Fruit fly (Drosophila melanogaster) whole organism, pupa: ENCODE measurements around the gene CG31948.

Source experiments
- CG10348 ChIP-seq: fragments of 200-800 bp; sonication (Bioruptor generic); IDR thresholded peaks from 2 replicates; pipeline ENCODE4 v1.3.6; 2022; ENCODE audit warnings: missing biosample characterization, missing genetic modification characterization
- CG12605 ChIP-seq: fragments of 200-800 bp; sonication (Bioruptor generic); IDR thresholded peaks from 2 replicates; pipeline ENCODE4 v1.3.6; 2022; ENCODE audit warnings: missing biosample characterization, missing genetic modification characterization
- CG13204 ChIP-seq: fragments of 200-800 bp; sonication (Bioruptor generic); optimal IDR thresholded peaks from 2 replicates; lab custom pipeline; 2018; ENCODE audit warnings: missing biosample characterization, mild to moderate bottlenecking, missing genetic modification characterization, moderate library complexity
- CG14655 ChIP-seq: fragments of 200-800 bp; sonication (Bioruptor generic); optimal IDR thresholded peaks from 3 replicates; lab custom pipeline; 2017; ENCODE audit warnings: mild to moderate bottlenecking, missing biosample characterization, missing genetic modification reagents, missing genetic modification characterization
- CG15710 ChIP-seq: fragments of 200-800 bp; sonication (Bioruptor generic); optimal IDR thresholded peaks from 2 replicates; lab custom pipeline; 2018; ENCODE audit warnings: missing biosample characterization, mild to moderate bottlenecking, missing genetic modification characterization, moderate library complexity
- CG17806 ChIP-seq: fragments of 200-800 bp; sonication (Bioruptor generic); optimal IDR thresholded peaks from 2 replicates; lab custom pipeline; 2018; ENCODE audit warnings: missing biosample characterization, mild to moderate bottlenecking, missing genetic modification characterization, moderate library complexity
- CG32121 ChIP-seq: fragments of 200-800 bp; sonication (Bioruptor generic); IDR thresholded peaks from 2 replicates; pipeline ENCODE4 v1.3.6; 2022; ENCODE audit warnings: missing biosample characterization, missing genetic modification characterization
- CG34367 ChIP-seq: fragments of 200-800 bp; sonication (Bioruptor generic); optimal IDR thresholded peaks from 2 replicates; lab custom pipeline; 2018; ENCODE audit warnings: missing biosample characterization, mild to moderate bottlenecking, missing genetic modification characterization
- CG4496 ChIP-seq: fragments of 200-800 bp; sonication (Bioruptor generic); IDR thresholded peaks from 3 replicates; pipeline ENCODE4 v1.3.6; 2022; ENCODE audit warnings: missing biosample characterization, missing genetic modification characterization
- CG8159 ChIP-seq: fragments of 200-800 bp; sonication (Bioruptor generic); optimal IDR thresholded peaks from 3 replicates; lab custom pipeline; 2018; ENCODE audit warnings: missing biosample characterization, mild to moderate bottlenecking, missing genetic modification characterization, moderate library complexity
- CG8301 ChIP-seq: fragments of 200-800 bp; sonication (Bioruptor generic); optimal IDR thresholded peaks from 2 replicates; lab custom pipeline; 2018; ENCODE audit warnings: missing biosample characterization, mild to moderate bottlenecking, missing genetic modification characterization
- CG9948 ChIP-seq: fragments of 200-800 bp; sonication (Bioruptor generic); optimal IDR thresholded peaks from 2 replicates; lab custom pipeline; 2018; ENCODE audit warnings: missing biosample characterization, mild to moderate bottlenecking, missing genetic modification characterization, moderate library complexity
- D1 ChIP-seq: fragments of 200-800 bp; sonication (Bioruptor generic); optimal IDR thresholded peaks from 2 replicates; lab custom pipeline; 2018; ENCODE audit warnings: missing biosample characterization, mild to moderate bottlenecking, missing genetic modification characterization, moderate library complexity
- EcR ChIP-seq: fragments of 200-800 bp; sonication (Bioruptor generic); optimal IDR thresholded peaks from 3 replicates; lab custom pipeline; 2019; ENCODE audit warnings: missing biosample characterization, missing genetic modification characterization, mild to moderate bottlenecking, moderate library complexity, missing genetic modification reagents
- Ets98B ChIP-seq: fragments of 200-800 bp; sonication (Bioruptor generic); IDR thresholded peaks from 2 replicates; pipeline ENCODE4 v1.3.6; 2022; ENCODE audit warnings: missing biosample characterization, missing genetic modification characterization
- Pif1A ChIP-seq: fragments of 200-800 bp; sonication (Bioruptor generic); optimal IDR thresholded peaks from 3 replicates; lab custom pipeline; 2016; ENCODE audit warnings: missing biosample characterization, missing genetic modification characterization
- Pif1B ChIP-seq: fragments of 200-800 bp; sonication (Bioruptor generic); optimal IDR thresholded peaks from 3 replicates; lab custom pipeline; 2016; ENCODE audit warnings: missing biosample characterization, missing genetic modification characterization
- Snoo ChIP-seq: fragments of 200-800 bp; sonication (Bioruptor generic); optimal IDR thresholded peaks from 3 replicates; lab custom pipeline; 2017; ENCODE audit warnings: missing biosample characterization, mild to moderate bottlenecking, missing genetic modification characterization, inconsistent platforms
- fd96Ca ChIP-seq: fragments of 200-800 bp; sonication (Bioruptor generic); IDR thresholded peaks from 3 replicates; pipeline ENCODE4 v1.3.6; 2022; ENCODE audit warnings: missing biosample characterization, missing genetic modification characterization
- gl ChIP-seq: fragments of 200-800 bp; sonication (Bioruptor generic); optimal IDR thresholded peaks from 2 replicates; lab custom pipeline; 2018; ENCODE audit warnings: missing biosample characterization, mild to moderate bottlenecking, missing genetic modification characterization
- rn ChIP-seq: fragments of 200-800 bp; sonication (Bioruptor generic); IDR thresholded peaks from 2 replicates; pipeline ENCODE4 v1.3.6; 2022; ENCODE audit warnings: missing biosample characterization, missing genetic modification characterization

Gene CG31948

dm6 chr2L:2419913-2420312 lies 3.4 kb upstream of the CG31948 start, which contains the start of gene CG34447:
TSS of gene CG34447 (minus strand) at chr2L:2420013.
- TF ChIP-seq Pif1B (GFP tag; lab: Kevin White, UChicago) (no peak), EcR (GFP tag; lab: Kevin White, UChicago) (no peak), Ets98B (GFP tag; lab: Robert Waterston, UW) (no peak), Pif1A (GFP tag; lab: Kevin White, UChicago) (no peak), rn (GFP tag; lab: Robert Waterston, UW) (no peak), CG13204 (GFP tag; lab: Kevin White, UChicago) (no peak), CG34367 (tag; lab: Kevin White, UChicago) (no peak), CG12605 (no peak), CG17806 (tag; lab: Kevin White, UChicago) (no peak), CG14655 (no peak), fd96Ca (GFP tag; lab: Robert Waterston, UW) (no peak)
- TF ChIP-seq, all 21 proteins: peak for 0

DNA sequence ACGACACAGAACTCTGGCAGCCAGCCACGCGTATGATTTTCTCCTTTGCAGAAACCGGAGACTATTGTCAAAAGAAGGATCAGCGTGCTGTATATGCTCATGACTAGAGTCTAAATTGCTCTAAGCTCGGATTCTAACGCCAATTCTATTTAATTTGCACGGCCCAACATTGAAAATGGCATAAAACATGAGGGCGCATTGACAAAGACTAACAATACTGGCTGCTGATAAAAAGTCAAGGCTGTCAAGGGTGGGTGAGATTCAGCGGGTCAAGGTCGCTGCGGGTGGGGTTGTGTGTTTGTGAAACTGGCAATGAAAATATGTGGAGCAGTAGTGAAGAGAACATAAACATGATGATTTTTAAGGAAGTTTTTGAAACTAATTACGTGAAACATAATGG lies 1.3 kb upstream of the CG31948 start, which contains the start of gene CG34448:
Gene CG34448 (minus strand): TSS at position 101 of the 400 bp plus-strand sequence.
- TF ChIP-seq CG4496 (no peak), CG12605 (no peak), D1 (no peak), CG14655 (no peak), gl (tag; lab: Kevin White, UChicago) (no peak), Snoo (tag; lab: Kevin White, UChicago) (no peak), CG17806 (tag; lab: Kevin White, UChicago) (no peak), CG8301 (tag; lab: Kevin White, UChicago) (no peak), CG34367 (tag; lab: Kevin White, UChicago) (no peak), fd96Ca (GFP tag; lab: Robert Waterston, UW) (no peak), Pif1B (GFP tag; lab: Kevin White, UChicago) (no peak), rn (GFP tag; lab: Robert Waterston, UW) (no peak), Ets98B (GFP tag; lab: Robert Waterston, UW) (no peak), CG8159 (tag; lab: Kevin White, UChicago) (no peak), CG13204 (GFP tag; lab: Kevin White, UChicago) (no peak), EcR (GFP tag; lab: Kevin White, UChicago) (no peak), CG15710 (tag; lab: Kevin White, UChicago) (no peak), CG9948 (tag; lab: Kevin White, UChicago) (no peak)

dm6 chr2L:2415109-2415508 lies 1.4 kb downstream of the CG31948 start, which contains the start of gene CG18641:
TSS of gene CG18641 (minus strand) at chr2L:2415322.
- TF ChIP-seq Pif1B (GFP tag; lab: Kevin White, UChicago) = no peak
- TF ChIP-seq gl (tag; lab: Kevin White, UChicago) = no peak
- TF ChIP-seq CG15710 (tag; lab: Kevin White, UChicago) = no peak
- no peak for TF ChIP-seq EcR (GFP tag; lab: Kevin White, UChicago)
- TF ChIP-seq rn (GFP tag; lab: Robert Waterston, UW) = no peak
- no peak for TF ChIP-seq Pif1A (GFP tag; lab: Kevin White, UChicago)
- TF ChIP-seq CG10348 (GFP tag; lab: Robert Waterston, UW) = no peak
- TF ChIP-seq CG32121 = no peak; the same call in 1 of the 2 replicates
- no peak for TF ChIP-seq CG14655
- TF ChIP-seq CG9948 (tag; lab: Kevin White, UChicago) = no peak
- no peak for TF ChIP-seq CG12605
- no peak for TF ChIP-seq CG34367 (tag; lab: Kevin White, UChicago)
- TF ChIP-seq D1 = no peak
- TF ChIP-seq Snoo (tag; lab: Kevin White, UChicago) = no peak
- no peak for TF ChIP-seq CG8301 (tag; lab: Kevin White, UChicago)
- TF ChIP-seq CG17806 (tag; lab: Kevin White, UChicago) = no peak
- TF ChIP-seq CG4496 = no peak
- no peak for TF ChIP-seq fd96Ca (GFP tag; lab: Robert Waterston, UW)

dm6 chr2L:2413093-2413492 lies 3.4 kb downstream of the CG31948 start:
- TF ChIP-seq CG14655 (peak; percentile 53), CG10348 (GFP tag; lab: Robert Waterston, UW) (no peak), D1 (no peak), CG32121 (peak; percentile 83), CG8301 (tag; lab: Kevin White, UChicago) (no peak), Ets98B (GFP tag; lab: Robert Waterston, UW) (peak; percentile 68), CG12605 (peak; percentile 40; the same call in 1 of the 2 replicates), fd96Ca (GFP tag; lab: Robert Waterston, UW) (peak; percentile 80; the same call in 2 of the 3 replicates), CG4496 (peak; percentile 79), Pif1A (GFP tag; lab: Kevin White, UChicago) (peak; percentile 17), rn (GFP tag; lab: Robert Waterston, UW) (peak; percentile 69)

dm6 chr2L:2404631-2405030 lies 11.9 kb downstream of the CG31948 start:
- no peak for TF ChIP-seq CG8159 (tag; lab: Kevin White, UChicago)
- TF ChIP-seq gl (tag; lab: Kevin White, UChicago) = no peak
- no peak for TF ChIP-seq CG15710 (tag; lab: Kevin White, UChicago)
- TF ChIP-seq D1 = no peak
- no peak for TF ChIP-seq CG34367 (tag; lab: Kevin White, UChicago)
- TF ChIP-seq CG14655 = no peak
- no peak for TF ChIP-seq fd96Ca (GFP tag; lab: Robert Waterston, UW)
- TF ChIP-seq Snoo (tag; lab: Kevin White, UChicago) = no peak
- no peak for TF ChIP-seq CG12605
- no peak for TF ChIP-seq CG13204 (GFP tag; lab: Kevin White, UChicago)
- TF ChIP-seq CG32121 = no peak
- no peak for TF ChIP-seq rn (GFP tag; lab: Robert Waterston, UW)
- no peak for TF ChIP-seq Pif1A (GFP tag; lab: Kevin White, UChicago)
- TF ChIP-seq CG8301 (tag; lab: Kevin White, UChicago) = no peak
- no peak for TF ChIP-seq Pif1B (GFP tag; lab: Kevin White, UChicago)
